Worm (Caenorhabditis elegans): Measurements from ENCODE around the gene mdf-2.

ce11 chrIV:2670664-2671063 lies 29.7 kb upstream of the mdf-2 start:
- TF ChIP-seq ztf-11 (tag; optimal IDR thresholded peaks at IDR 0.05) (no peak), lin-15B (tag; optimal IDR thresholded peaks at IDR 0.05) (no peak), dmd-6 (GFP tag; IDR thresholded peaks at IDR 0.05) (no peak), unc-62 (GFP tag; optimal IDR thresholded peaks at IDR 0.05 in 1 of 2) (no peak), unc-62 (tag; optimal IDR thresholded peaks at IDR 0.05) (no peak), nhr-76 (tag; optimal IDR thresholded peaks at IDR 0.05) (no peak)
